Fruit fly (Drosophila melanogaster): ENCODE measurements around the gene CG14088.
A peak's percentile ranks its signal among the peaks of the same experiment; 100 is the strongest.

The CG14088 gene

DNA sequence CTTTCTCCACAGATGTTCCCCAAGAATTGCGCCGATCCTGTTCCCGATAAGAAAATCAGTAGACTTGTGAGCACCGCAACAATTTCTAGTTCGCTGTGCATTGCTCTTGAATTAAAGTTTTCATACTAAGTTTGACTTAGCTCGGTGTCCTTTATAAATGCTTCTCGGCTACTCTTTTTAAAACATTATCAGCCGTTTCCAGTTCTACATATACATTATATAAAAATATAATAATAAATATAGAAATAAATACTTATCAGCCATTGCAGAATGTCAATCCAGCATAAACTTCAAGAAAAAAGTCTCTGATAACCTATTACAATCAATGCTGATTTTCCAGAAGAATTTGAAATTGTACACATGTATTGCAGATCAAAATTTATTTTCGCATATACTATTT, at the start of gene CG14088:
CG14088 (minus strand) TSS at position 101 of the 400 bp plus-strand sequence.
- no peak for TF ChIP-seq CG34367 (tag; optimal IDR thresholded peaks at IDR 0.05)
- TF ChIP-seq CG14655 (GFP tag; optimal IDR thresholded peaks at IDR 0.05) = no peak
- TF ChIP-seq CG12605 (GFP tag; IDR thresholded peaks at IDR 0.05) = no peak
- no peak for TF ChIP-seq Snoo (tag; optimal IDR thresholded peaks at IDR 0.05)
- TF ChIP-seq gl (tag; optimal IDR thresholded peaks at IDR 0.05) = no peak
- no peak for TF ChIP-seq Pif1B (GFP tag; optimal IDR thresholded peaks at IDR 0.05)
- no peak for TF ChIP-seq CG9948 (tag; optimal IDR thresholded peaks at IDR 0.05)
- no peak for TF ChIP-seq CG13204 (GFP tag; optimal IDR thresholded peaks at IDR 0.05)
- no peak for TF ChIP-seq CG10348 (GFP tag; IDR thresholded peaks at IDR 0.05)
- no peak for TF ChIP-seq Ets98B (GFP tag; IDR thresholded peaks at IDR 0.05)
- no peak for TF ChIP-seq EcR (GFP tag; optimal IDR thresholded peaks at IDR 0.05)
- TF ChIP-seq CG8159 (tag; optimal IDR thresholded peaks at IDR 0.05) = no peak
- no peak for TF ChIP-seq fd96Ca (GFP tag; IDR thresholded peaks at IDR 0.05)
- TF ChIP-seq D1 (tag; optimal IDR thresholded peaks at IDR 0.05) = no peak
- no peak for TF ChIP-seq CG32121 (GFP tag; IDR thresholded peaks at IDR 0.05)
- no peak for TF ChIP-seq Pif1A (GFP tag; optimal IDR thresholded peaks at IDR 0.05)
- TF ChIP-seq CG17806 (tag; optimal IDR thresholded peaks at IDR 0.05) = no peak
- no peak for TF ChIP-seq CG4496 (GFP tag; IDR thresholded peaks at IDR 0.05)

DNA sequence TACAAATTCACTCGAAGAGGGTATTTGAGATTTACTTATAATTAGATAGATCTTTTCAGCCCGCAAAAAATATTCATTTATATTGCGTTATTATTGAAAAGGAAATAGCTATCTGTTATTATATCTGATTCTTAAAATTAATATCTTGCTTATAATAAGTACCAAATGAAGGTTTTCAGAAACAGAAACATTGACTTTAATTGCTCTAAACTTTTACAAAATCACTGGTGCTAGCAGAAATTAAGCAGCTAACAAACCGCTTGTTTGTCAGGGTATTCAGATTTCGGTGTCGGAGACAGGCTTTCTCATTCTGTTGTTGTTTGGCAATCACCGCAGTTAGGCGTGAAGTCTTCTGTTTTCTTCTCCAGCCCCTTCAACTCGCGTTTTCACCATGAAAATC, 46.2 kb upstream of the CG14088 start:
- peak; percentile 51 for TF ChIP-seq CG14655 (GFP tag; optimal IDR thresholded peaks at IDR 0.05)
- TF ChIP-seq CG8301 (tag; optimal IDR thresholded peaks at IDR 0.05) = peak; percentile 10
- TF ChIP-seq CG12605 (GFP tag; IDR thresholded peaks at IDR 0.05) = no peak

DNA sequence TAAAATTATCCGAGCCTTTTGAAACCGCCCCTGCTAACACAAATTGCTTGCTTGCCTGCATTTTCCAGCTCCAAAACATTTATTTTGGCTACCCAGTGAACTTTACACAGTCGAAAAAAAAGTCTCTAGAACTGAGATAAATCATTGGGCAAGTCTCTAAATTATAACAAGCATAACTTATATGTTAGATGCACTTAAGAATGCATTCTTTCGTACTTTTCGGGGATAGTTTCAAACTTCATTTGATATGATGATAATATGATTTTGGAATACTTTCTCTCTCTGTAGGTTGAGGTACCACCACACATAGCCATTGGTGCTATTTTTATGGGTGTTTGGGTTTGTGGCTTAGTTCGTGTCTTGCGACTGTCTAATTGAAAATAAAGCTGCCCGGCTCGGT, 44.4 kb upstream of the CG14088 start:
- TF ChIP-seq CG9948 (tag; optimal IDR thresholded peaks at IDR 0.05) (no peak), Pif1B (GFP tag; optimal IDR thresholded peaks at IDR 0.05) (peak; percentile 63), CG4496 (GFP tag; IDR thresholded peaks at IDR 0.05) (peak; percentile 92), fd96Ca (GFP tag; IDR thresholded peaks at IDR 0.05) (peak; percentile 81), Snoo (tag; optimal IDR thresholded peaks at IDR 0.05) (no peak), EcR (GFP tag; optimal IDR thresholded peaks at IDR 0.05) (no peak), CG32121 (GFP tag; IDR thresholded peaks at IDR 0.05) (peak; percentile 93), CG12605 (GFP tag; IDR thresholded peaks at IDR 0.05) (peak; percentile 84), CG13204 (GFP tag; optimal IDR thresholded peaks at IDR 0.05) (no peak), CG8301 (tag; optimal IDR thresholded peaks at IDR 0.05) (peak; percentile 88), CG17806 (tag; optimal IDR thresholded peaks at IDR 0.05) (no peak), CG8159 (tag; optimal IDR thresholded peaks at IDR 0.05) (no peak), CG10348 (GFP tag; IDR thresholded peaks at IDR 0.05) (peak; percentile 76), CG34367 (tag; optimal IDR thresholded peaks at IDR 0.05) (no peak), Pif1A (GFP tag; optimal IDR thresholded peaks at IDR 0.05) (peak; percentile 73), rn (GFP tag; IDR thresholded peaks at IDR 0.05) (peak; percentile 75), CG15710 (tag; optimal IDR thresholded peaks at IDR 0.05) (no peak), Ets98B (GFP tag; IDR thresholded peaks at IDR 0.05) (peak; percentile 92), D1 (tag; optimal IDR thresholded peaks at IDR 0.05) (no peak), gl (tag; optimal IDR thresholded peaks at IDR 0.05) (no peak), CG14655 (GFP tag; optimal IDR thresholded peaks at IDR 0.05) (peak; percentile 87)

DNA sequence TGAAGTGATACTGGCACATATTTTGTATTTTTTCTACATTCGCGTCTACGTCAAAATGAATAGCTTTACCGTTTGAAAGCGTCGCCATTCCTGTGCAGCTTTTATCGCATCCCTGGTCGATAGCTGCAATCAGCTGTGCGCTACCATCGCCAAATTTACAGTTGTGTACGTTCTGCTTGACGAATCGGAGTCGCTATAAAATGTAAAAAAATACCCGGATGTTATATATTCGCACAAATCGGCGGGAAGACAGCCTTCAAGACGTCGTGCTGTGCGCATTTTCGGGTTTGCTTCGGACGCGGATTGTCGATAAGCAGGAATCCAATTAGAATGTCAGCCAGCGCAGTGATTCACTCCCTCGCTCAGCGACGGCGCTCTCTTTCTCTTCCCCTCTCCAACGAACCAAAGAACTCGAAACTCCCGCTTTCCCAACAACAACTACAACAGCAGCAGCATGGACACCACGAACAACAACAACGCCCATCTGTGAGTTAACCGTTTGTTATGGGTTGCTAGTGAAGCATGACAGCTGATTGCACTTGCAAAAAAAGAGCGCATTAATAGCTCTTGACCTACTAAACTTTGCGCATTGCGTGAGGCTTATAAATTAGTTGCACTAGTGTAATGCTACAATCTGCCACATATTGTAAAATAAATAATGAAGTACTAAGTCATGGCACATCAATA, 24.3 kb upstream of the CG14088 start:
- TF ChIP-seq Ets98B (GFP tag; IDR thresholded peaks at IDR 0.05) (peak; percentile 33; the same call in 1 of the 2 replicates), Pif1B (GFP tag; optimal IDR thresholded peaks at IDR 0.05) (peak; percentile 32), CG8159 (tag; optimal IDR thresholded peaks at IDR 0.05) (no peak), CG8301 (tag; optimal IDR thresholded peaks at IDR 0.05) (peak; percentile 55), D1 (tag; optimal IDR thresholded peaks at IDR 0.05) (peak; percentile 36), CG32121 (GFP tag; IDR thresholded peaks at IDR 0.05) (peak; percentile 55)

dm6 chr3L:19294235-19294612, 23.8 kb upstream of the CG14088 start, which contains the start of gene fal:
fal (plus strand) TSS chr3L:19294564.
- TF ChIP-seq EcR (GFP tag; optimal IDR thresholded peaks at IDR 0.05) (no peak), CG10348 (GFP tag; IDR thresholded peaks at IDR 0.05) (no peak), CG32121 (GFP tag; IDR thresholded peaks at IDR 0.05) (no peak), CG8159 (tag; optimal IDR thresholded peaks at IDR 0.05) (no peak), CG12605 (GFP tag; IDR thresholded peaks at IDR 0.05) (no peak), CG34367 (tag; optimal IDR thresholded peaks at IDR 0.05) (no peak), CG17806 (tag; optimal IDR thresholded peaks at IDR 0.05) (no peak), rn (GFP tag; IDR thresholded peaks at IDR 0.05) (no peak)

dm6 chr3L:19293178-19293741, 22.8 kb upstream of the CG14088 start:
- no peak for TF ChIP-seq D1 (tag; optimal IDR thresholded peaks at IDR 0.05)
- no peak for TF ChIP-seq CG8159 (tag; optimal IDR thresholded peaks at IDR 0.05)
- no peak for TF ChIP-seq CG14655 (GFP tag; optimal IDR thresholded peaks at IDR 0.05)
- no peak for TF ChIP-seq Snoo (tag; optimal IDR thresholded peaks at IDR 0.05)
- no peak; the same call in 1 of the 2 replicates for TF ChIP-seq CG32121 (GFP tag; IDR thresholded peaks at IDR 0.05)
- no peak for TF ChIP-seq CG4496 (GFP tag; IDR thresholded peaks at IDR 0.05)
- TF ChIP-seq CG15710 (tag; optimal IDR thresholded peaks at IDR 0.05) = no peak
- TF ChIP-seq CG12605 (GFP tag; IDR thresholded peaks at IDR 0.05) = 0 out of 2 replicates have a peak, but pooled peaks have one; percentile 22
- TF ChIP-seq EcR (GFP tag; optimal IDR thresholded peaks at IDR 0.05) = peak; percentile 67
- TF ChIP-seq CG8301 (tag; optimal IDR thresholded peaks at IDR 0.05) = no peak
- TF ChIP-seq Pif1B (GFP tag; optimal IDR thresholded peaks at IDR 0.05) = no peak
- TF ChIP-seq Pif1A (GFP tag; optimal IDR thresholded peaks at IDR 0.05) = no peak
- TF ChIP-seq CG34367 (tag; optimal IDR thresholded peaks at IDR 0.05) = no peak
- no peak for TF ChIP-seq gl (tag; optimal IDR thresholded peaks at IDR 0.05)
- TF ChIP-seq CG13204 (GFP tag; optimal IDR thresholded peaks at IDR 0.05) = no peak
- TF ChIP-seq CG10348 (GFP tag; IDR thresholded peaks at IDR 0.05) = no peak
- TF ChIP-seq rn (GFP tag; IDR thresholded peaks at IDR 0.05) = no peak
- TF ChIP-seq fd96Ca (GFP tag; IDR thresholded peaks at IDR 0.05) = peak; percentile 10; the same call in 1 of the 3 replicates
- no peak for TF ChIP-seq CG17806 (tag; optimal IDR thresholded peaks at IDR 0.05)
- no peak for TF ChIP-seq Ets98B (GFP tag; IDR thresholded peaks at IDR 0.05)
- TF ChIP-seq CG9948 (tag; optimal IDR thresholded peaks at IDR 0.05) = no peak
